Worm (Caenorhabditis elegans) whole organism, L1 larva: ENCODE results near the gene T05A12.4.

Experiments
- dpl-1 ChIP-seq, 3 experiments: fragments of 150-350 bp in 2 of 3; sonication (generic microtip) in 1 of 3; optimal IDR thresholded peaks; 2 replicates each; lab custom pipeline; 2014 to 2017; ENCODE audit warnings: missing biosample characterization in 3 of 3, missing genetic modification characterization in 3 of 3, missing genetic modification reagents in 3 of 3
- egl-27 ChIP-seq, 2 experiments: fragments of 150-350 bp in 1 of 2; sonication (generic microtip); optimal IDR thresholded peaks; 3 replicates each; lab custom pipeline; 2017 to 2018; ENCODE audit warnings: missing biosample characterization in 2 of 2, missing genetic modification characterization in 2 of 2, missing genetic modification reagents in 2 of 2
- nhr-76 ChIP-seq: sonication (generic microtip); optimal IDR thresholded peaks from 2 replicates; lab custom pipeline; 2017; ENCODE audit warnings: missing biosample characterization, missing genetic modification characterization
- nhr-77 ChIP-seq: fragments of 150-350 bp; optimal IDR thresholded peaks from 2 replicates; lab custom pipeline; 2014; ENCODE audit warnings: missing biosample characterization, missing genetic modification characterization
- pqm-1 ChIP-seq: sonication (generic microtip); optimal IDR thresholded peaks from 3 replicates; lab custom pipeline; 2017; ENCODE audit warnings: missing biosample characterization, missing genetic modification characterization
- skn-1 ChIP-seq: fragments of 150-350 bp; optimal IDR thresholded peaks from 2 replicates; lab custom pipeline; 2014; ENCODE audit warnings: missing biosample characterization, missing genetic modification characterization
- snpc-4 ChIP-seq: fragments of 150-350 bp; optimal IDR thresholded peaks from 2 replicates; lab custom pipeline; 2014; ENCODE audit warnings: missing biosample characterization, missing genetic modification characterization
- zip-4 ChIP-seq: fragments of 200-800 bp; sonication (Bioruptor generic); optimal IDR thresholded peaks from 2 replicates; lab custom pipeline; 2018; ENCODE audit warnings: mild to moderate bottlenecking, missing genetic modification characterization, moderate library complexity, missing compliant biosample characterization

DNA sequence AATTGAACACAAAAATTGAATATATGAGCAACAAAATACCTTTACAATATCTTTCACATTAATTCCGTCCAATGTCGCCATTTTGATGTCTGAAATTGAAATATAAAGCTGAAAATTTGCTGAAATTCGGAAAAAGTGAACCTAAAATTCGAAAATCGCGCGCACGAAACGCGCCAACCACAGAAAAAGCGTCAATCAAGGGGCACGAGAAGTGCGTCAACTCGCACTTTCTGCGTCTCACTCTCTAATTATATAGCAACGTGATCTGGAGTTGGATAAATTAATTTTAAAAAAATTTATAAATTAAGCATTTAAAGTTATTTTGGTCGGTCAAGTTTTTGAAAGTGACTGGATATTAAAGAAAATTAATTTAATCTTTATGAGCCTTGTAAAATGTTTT is 31.6 kb downstream of the T05A12.4 start, which contains the start of gene ruvb-2:
- TF ChIP-seq dpl-1 (GFP tag; optimal IDR thresholded peaks at IDR 0.05; lab: Kevin White, UChicago), result peak; percentile 89 to 92 (median 91)
- peak; percentile 64 for TF ChIP-seq zip-4 (GFP tag; lab: Kevin White, UChicago)
- no peak for TF ChIP-seq pqm-1 (tag; lab: Kevin White, UChicago)
- peak; percentile 93 for TF ChIP-seq skn-1 (tag; lab: Kevin White, UChicago)
- peak; percentile 92 for TF ChIP-seq snpc-4 (tag; lab: Kevin White, UChicago)
- peak; percentile 71 for TF ChIP-seq nhr-77 (tag; lab: Kevin White, UChicago)
- no peak for TF ChIP-seq egl-27 (tag; optimal IDR thresholded peaks at IDR 0.05; lab: Kevin White, UChicago)
- TF ChIP-seq nhr-76 (tag; lab: Kevin White, UChicago), result no peak
